Worm (Caenorhabditis elegans) whole organism, L4 larva: ENCODE results near the gene Y105C5B.5.

Experiments used
- R02D3.7 ChIP-seq: fragments of 150-350 bp; sonication (generic microtip); optimal IDR thresholded peaks from 3 replicates; lab custom pipeline; 2014; ENCODE audit warnings: missing biosample characterization, missing genetic modification characterization
- ceh-32 ChIP-seq: sonication (generic microtip); optimal IDR thresholded peaks from 2 replicates; lab custom pipeline; 2016; ENCODE audit warnings: mild to moderate bottlenecking, missing genetic modification characterization, missing compliant biosample characterization; ENCODE audit not compliant: poor library complexity
- fos-1 ChIP-seq: fragments of 150-350 bp; optimal IDR thresholded peaks from 2 replicates; lab custom pipeline; 2014; ENCODE audit warnings: missing biosample characterization, missing genetic modification characterization
- hif-1 ChIP-seq, 2 experiments: sonication (generic microtip); optimal IDR thresholded peaks; 2 replicates each; lab custom pipeline; 2016 to 2017; ENCODE audit warnings: missing compliant biosample characterization in 2 of 2, missing genetic modification characterization in 2 of 2, missing genetic modification reagents in 2 of 2, missing genotype in 2 of 2, mild to moderate bottlenecking in 1 of 2
- lin-39 ChIP-seq: fragments of 150-350 bp; optimal IDR thresholded peaks from 2 replicates; lab custom pipeline; 2014; ENCODE audit warnings: missing biosample characterization, missing genetic modification reagents, missing genetic modification characterization
- lir-3 ChIP-seq: sonication (generic microtip); optimal IDR thresholded peaks from 2 replicates; lab custom pipeline; 2016; ENCODE audit warnings: mild to moderate bottlenecking, missing genetic modification characterization, missing compliant biosample characterization
- nhr-11 ChIP-seq: fragments of 150-350 bp; optimal IDR thresholded peaks from 2 replicates; lab custom pipeline; 2014; ENCODE audit warnings: missing biosample characterization, missing genetic modification characterization
- rbr-2 ChIP-seq: sonication (generic microtip); optimal IDR thresholded peaks from 2 replicates; lab custom pipeline; 2016; ENCODE audit warnings: missing genotype, missing genetic modification characterization, missing compliant biosample characterization
- snpc-4 ChIP-seq: fragments of 150-350 bp; optimal IDR thresholded peaks from 2 replicates; lab custom pipeline; 2014; ENCODE audit warnings: missing biosample characterization, missing genetic modification characterization
- unc-62 ChIP-seq, 3 experiments: fragments of 150-350 bp in 1 of 3; sonication (generic microtip); optimal IDR thresholded peaks in 2 of 3; peaks in 1 of 3; 1 replicate in 1 of 3; 2 replicates in 2 of 3; lab custom pipeline; 2014 to 2017; ENCODE audit warnings: missing biosample characterization in 3 of 3, missing genetic modification characterization in 3 of 3, missing genetic modification reagents in 3 of 3, missing genotype in 1 of 3
- zfp-3 ChIP-seq: fragments of 200-800 bp; sonication (Bioruptor generic); conservative IDR thresholded peaks from 2 replicates; pipeline ENCODE4 v1.3.6; 2022; ENCODE audit warnings: missing genetic modification reagents, missing genetic modification characterization, missing compliant biosample characterization
- ztf-11 ChIP-seq: fragments of 150-350 bp; optimal IDR thresholded peaks from 2 replicates; lab custom pipeline; 2014; ENCODE audit warnings: missing biosample characterization, missing genetic modification characterization

- TF ChIP-seq lin-39 (tag; lab: Kevin White, UChicago) (no peak), snpc-4 (no peak), zfp-3 (GFP tag; lab: Robert Waterston, UW) (no peak), hif-1 (tag; optimal IDR thresholded peaks at IDR 0.05; lab: Kevin White, UChicago) (no peak), R02D3.7 (tag; lab: Kevin White, UChicago) (no peak), rbr-2 (tag; lab: Kevin White, UChicago) (no peak), nhr-11 (tag; lab: Kevin White, UChicago) (peak; percentile 18), lir-3 (no peak), unc-62 (GFP tag; optimal IDR thresholded peaks at IDR 0.05 in 1 of 2; lab: Kevin White, UChicago) (no peak), unc-62 (tag; optimal IDR thresholded peaks at IDR 0.05; lab: Kevin White, UChicago) (no peak), fos-1 (tag; lab: Kevin White, UChicago) (no peak), ztf-11 (tag; lab: Kevin White, UChicago) (no peak), ceh-32 (tag; lab: Kevin White, UChicago) (no peak)
These were observed at the start of gene Y105C5B.5 for ce11 chrIV:15901123-15901522.
